Fruit fly (Drosophila melanogaster) whole organism, embryonic: Measurements from ENCODE around the gene CG44139.
A peak's percentile ranks its signal among the peaks of the same experiment; 100 is the strongest.

Source experiments
- Bgb ChIP-seq: fragments of 200-800 bp; sonication (Bioruptor generic); IDR thresholded peaks from 2 replicates; pipeline ENCODE4 v1.3.6; 2022; ENCODE audit warnings: missing biosample characterization, missing genetic modification characterization; ENCODE audit not compliant: partially characterized antibody
- CG11504 ChIP-seq: fragments of 200-800 bp; sonication (Bioruptor generic); optimal IDR thresholded peaks from 3 replicates; lab custom pipeline; 2019; ENCODE audit warnings: missing biosample characterization, mild to moderate bottlenecking, missing genetic modification characterization, moderate library complexity
- CG11723 ChIP-seq: fragments of 200-800 bp; sonication (Bioruptor generic); optimal IDR thresholded peaks from 2 replicates; lab custom pipeline; 2017; ENCODE audit warnings: missing biosample characterization, mild to moderate bottlenecking, missing genetic modification characterization
- CG12104 ChIP-seq: fragments of 200-800 bp; sonication (Bioruptor generic); optimal IDR thresholded peaks from 3 replicates; lab custom pipeline; 2016; ENCODE audit warnings: missing biosample characterization, missing genetic modification characterization
- CG12299 ChIP-seq: fragments of 200-800 bp; sonication (Bioruptor generic); optimal IDR thresholded peaks from 2 replicates; lab custom pipeline; 2018; ENCODE audit warnings: missing biosample characterization, mild to moderate bottlenecking, missing genetic modification characterization
- CG14441 ChIP-seq: fragments of 200-800 bp; sonication (Bioruptor generic); IDR thresholded peaks from 2 replicates; pipeline ENCODE4 v1.3.6; 2022; ENCODE audit warnings: missing biosample characterization, missing genetic modification characterization
- CG14965 ChIP-seq: fragments of 200-800 bp; sonication (Bioruptor generic); optimal IDR thresholded peaks from 2 replicates; lab custom pipeline; 2016; ENCODE audit warnings: missing biosample characterization, missing genetic modification characterization, borderline replicate concordance
- CG1603 ChIP-seq: fragments of 200-800 bp; sonication (Bioruptor generic); optimal IDR thresholded peaks from 2 replicates; lab custom pipeline; 2019; ENCODE audit warnings: missing biosample characterization, mild to moderate bottlenecking, missing genetic modification characterization, moderate library complexity
- CG17328 ChIP-seq: fragments of 200-800 bp; sonication (Bioruptor generic); IDR thresholded peaks from 2 replicates; pipeline ENCODE4 v1.3.6; 2022; ENCODE audit warnings: missing biosample characterization, missing genetic modification characterization
- CG17802 ChIP-seq: fragments of 200-800 bp; sonication (Bioruptor generic); optimal IDR thresholded peaks from 2 replicates; lab custom pipeline; 2018; ENCODE audit warnings: missing biosample characterization, mild to moderate bottlenecking, missing genetic modification characterization, moderate library complexity
- CG3163 ChIP-seq: fragments of 200-800 bp; sonication (Bioruptor generic); optimal IDR thresholded peaks from 3 replicates; lab custom pipeline; 2016; ENCODE audit warnings: missing biosample characterization, missing genetic modification characterization
- CG33557 ChIP-seq: fragments of 200-800 bp; sonication (Bioruptor generic); optimal IDR thresholded peaks from 2 replicates; lab custom pipeline; 2019; ENCODE audit warnings: missing biosample characterization, mild to moderate bottlenecking, missing genetic modification characterization, moderate library complexity
- CG34224 ChIP-seq: fragments of 200-800 bp; sonication (Bioruptor generic); IDR thresholded peaks from 3 replicates; pipeline ENCODE4 v1.3.6; 2022; ENCODE audit warnings: missing biosample characterization, missing genetic modification characterization; ENCODE audit not compliant: partially characterized antibody
- CG34422 ChIP-seq: fragments of 200-800 bp; sonication (Bioruptor generic); IDR thresholded peaks from 3 replicates; pipeline ENCODE4 v1.3.6; 2022; ENCODE audit warnings: missing biosample characterization, missing genetic modification characterization
- CG3838 ChIP-seq: fragments of 200-800 bp; sonication (Bioruptor generic); optimal IDR thresholded peaks from 3 replicates; lab custom pipeline; 2016; ENCODE audit warnings: missing biosample characterization, missing genetic modification characterization
- CG7271 ChIP-seq: fragments of 200-800 bp; sonication (Bioruptor generic); optimal IDR thresholded peaks from 2 replicates; lab custom pipeline; 2018; ENCODE audit warnings: missing biosample characterization, mild to moderate bottlenecking, missing genetic modification characterization, moderate library complexity
- CG7745 ChIP-seq: fragments of 200-800 bp; sonication (Bioruptor generic); optimal IDR thresholded peaks from 2 replicates; lab custom pipeline; 2018; ENCODE audit warnings: missing biosample characterization, mild to moderate bottlenecking, missing genetic modification characterization, moderate library complexity
- CG7987 ChIP-seq: fragments of 200-800 bp; sonication (Bioruptor generic); optimal IDR thresholded peaks from 2 replicates; lab custom pipeline; 2018; ENCODE audit warnings: missing biosample characterization, mild to moderate bottlenecking, missing genetic modification characterization, moderate library complexity
- CG8089 ChIP-seq: fragments of 200-800 bp; sonication (Bioruptor generic); optimal IDR thresholded peaks from 3 replicates; lab custom pipeline; 2016; ENCODE audit warnings: missing biosample characterization, missing genetic modification characterization
- CkIIα-i1 ChIP-seq: fragments of 200-800 bp; sonication (Bioruptor generic); IDR thresholded peaks from 2 replicates; pipeline ENCODE4 v1.3.6; 2022; ENCODE audit warnings: missing biosample characterization, missing genetic modification characterization
- Dad ChIP-seq: fragments of 200-800 bp; sonication (Bioruptor generic); optimal IDR thresholded peaks from 3 replicates; lab custom pipeline; 2016; ENCODE audit warnings: missing biosample characterization, missing genetic modification characterization
- Deaf1 ChIP-seq: fragments of 200-800 bp; optimal IDR thresholded peaks from 3 replicates; lab custom pipeline; 2019; ENCODE audit warnings: missing biosample characterization, mild to moderate bottlenecking, missing genetic modification characterization, moderate library complexity
- Doc2 ChIP-seq: fragments of 200-800 bp; sonication (Bioruptor generic); IDR thresholded peaks from 2 replicates; pipeline ENCODE4 v1.3.6; 2022; ENCODE audit warnings: missing biosample characterization, missing genetic modification characterization
- Doc3 ChIP-seq: fragments of 200-800 bp; sonication (Bioruptor generic); IDR thresholded peaks from 3 replicates; pipeline ENCODE4 v1.3.6; 2022; ENCODE audit warnings: missing biosample characterization, missing genetic modification characterization; ENCODE audit not compliant: partially characterized antibody
- Ets65A ChIP-seq: fragments of 200-800 bp; sonication (Bioruptor generic); peaks from one replicate; lab custom pipeline; 2016; ENCODE audit warnings: missing biosample characterization, missing genetic modification characterization
- Hsf ChIP-seq: fragments of 200-800 bp; sonication (Bioruptor generic); optimal IDR thresholded peaks from 3 replicates; lab custom pipeline; 2016; ENCODE audit warnings: missing biosample characterization, missing genetic modification characterization
- Lpt ChIP-seq: fragments of >200 bp; optimal IDR thresholded peaks from 2 replicates; lab custom pipeline; 2018; ENCODE audit warnings: missing biosample characterization, missing genetic modification characterization
- Mes4 ChIP-seq: fragments of 200-800 bp; sonication (Bioruptor generic); optimal IDR thresholded peaks from 2 replicates; lab custom pipeline; 2016; ENCODE audit warnings: missing biosample characterization, missing genetic modification characterization
- Nf-YB ChIP-seq: fragments of 200-800 bp; sonication (Bioruptor generic); optimal IDR thresholded peaks from 3 replicates; lab custom pipeline; 2019; ENCODE audit warnings: missing biosample characterization, mild to moderate bottlenecking, missing genetic modification characterization, moderate library complexity
- Nf-YC ChIP-seq: fragments of 200-800 bp; optimal IDR thresholded peaks from 3 replicates; lab custom pipeline; 2019; ENCODE audit warnings: missing biosample characterization, mild to moderate bottlenecking, missing genetic modification characterization, moderate library complexity
- Sin3A ChIP-seq: fragments of >200 bp; optimal IDR thresholded peaks from 2 replicates; lab custom pipeline; 2018
- aop ChIP-seq: fragments of 200-800 bp; sonication (Bioruptor generic); IDR thresholded peaks from 2 replicates; pipeline ENCODE4 v1.3.6; 2022; ENCODE audit warnings: missing biosample characterization, missing genetic modification characterization
- ato ChIP-seq: fragments of 200-800 bp; sonication (Bioruptor generic); IDR thresholded peaks from 2 replicates; pipeline ENCODE4 v1.3.6; 2022; ENCODE audit warnings: missing biosample characterization, missing genetic modification characterization; ENCODE audit not compliant: partially characterized antibody
- az2 ChIP-seq: fragments of 200-800 bp; sonication (Bioruptor generic); optimal IDR thresholded peaks from 3 replicates; lab custom pipeline; 2016; ENCODE audit warnings: missing biosample characterization, missing genetic modification characterization
- bsh ChIP-seq, 2 experiments: fragments of 200-800 bp; sonication (Bioruptor generic); optimal IDR thresholded peaks; 2 replicates each; lab custom pipeline; 2017 to 2018; ENCODE audit warnings: mild to moderate bottlenecking in 2 of 2, missing biosample characterization in 2 of 2, missing genetic modification characterization in 2 of 2, moderate library complexity in 1 of 2
- dm ChIP-seq: fragments of 200-800 bp; sonication (Bioruptor generic); optimal IDR thresholded peaks from 3 replicates; lab custom pipeline; 2016; ENCODE audit warnings: missing biosample characterization, missing genetic modification characterization
- en ChIP-seq: fragments of 200-800 bp; sonication (Bioruptor generic); optimal IDR thresholded peaks from 2 replicates; lab custom pipeline; 2016; ENCODE audit warnings: missing biosample characterization, missing genetic modification characterization
- gcm ChIP-seq: fragments of 200-800 bp; sonication (Bioruptor generic); optimal IDR thresholded peaks from 2 replicates; lab custom pipeline; 2019; ENCODE audit warnings: missing biosample characterization, mild to moderate bottlenecking, missing genetic modification characterization, moderate library complexity
- knrl ChIP-seq: fragments of 200-800 bp; sonication (Bioruptor generic); IDR thresholded peaks from 3 replicates; pipeline ENCODE4 v1.3.6; 2022; ENCODE audit warnings: missing biosample characterization, missing genetic modification characterization; ENCODE audit not compliant: partially characterized antibody
- lab ChIP-seq: fragments of 200-800 bp; sonication (Bioruptor generic); optimal IDR thresholded peaks from 3 replicates; lab custom pipeline; 2017; ENCODE audit warnings: missing biosample characterization, missing genetic modification characterization, mild to moderate bottlenecking, moderate library complexity, missing genetic modification reagents
- lilli ChIP-seq: fragments of 200-800 bp; sonication (Bioruptor generic); optimal IDR thresholded peaks from 3 replicates; lab custom pipeline; 2016; ENCODE audit warnings: missing biosample characterization, missing genetic modification characterization
- nerfin-2 ChIP-seq: fragments of 200-800 bp; sonication (Bioruptor generic); IDR thresholded peaks from 2 replicates; pipeline ENCODE4 v1.3.6; 2022; ENCODE audit warnings: missing biosample characterization, missing genetic modification characterization; ENCODE audit not compliant: partially characterized antibody
- onecut ChIP-seq: fragments of 200-800 bp; sonication (Bioruptor generic); IDR thresholded peaks from 2 replicates; pipeline ENCODE4 v1.3.6; 2022; ENCODE audit warnings: missing biosample characterization, missing genetic modification characterization
- pros ChIP-seq: fragments of 200-800 bp; sonication (Bioruptor generic); optimal IDR thresholded peaks from 3 replicates; lab custom pipeline; 2019; ENCODE audit warnings: missing biosample characterization, mild to moderate bottlenecking, missing genetic modification characterization, moderate library complexity
- sisA ChIP-seq: fragments of 200-800 bp; sonication (Bioruptor generic); IDR thresholded peaks from 2 replicates; pipeline ENCODE4 v1.3.6; 2022; ENCODE audit warnings: missing biosample characterization, missing genetic modification characterization
- slp2 ChIP-seq: fragments of 200-800 bp; sonication (Bioruptor generic); optimal IDR thresholded peaks from 2 replicates; lab custom pipeline; 2016; ENCODE audit warnings: missing biosample characterization, missing genetic modification characterization
- ttk ChIP-seq: fragments of 200-800 bp; sonication (Bioruptor generic); IDR thresholded peaks from 2 replicates; pipeline ENCODE4 v2.1.2; 2022; ENCODE audit warnings: missing biosample characterization, missing genetic modification characterization

CG44139 gene

DNA sequence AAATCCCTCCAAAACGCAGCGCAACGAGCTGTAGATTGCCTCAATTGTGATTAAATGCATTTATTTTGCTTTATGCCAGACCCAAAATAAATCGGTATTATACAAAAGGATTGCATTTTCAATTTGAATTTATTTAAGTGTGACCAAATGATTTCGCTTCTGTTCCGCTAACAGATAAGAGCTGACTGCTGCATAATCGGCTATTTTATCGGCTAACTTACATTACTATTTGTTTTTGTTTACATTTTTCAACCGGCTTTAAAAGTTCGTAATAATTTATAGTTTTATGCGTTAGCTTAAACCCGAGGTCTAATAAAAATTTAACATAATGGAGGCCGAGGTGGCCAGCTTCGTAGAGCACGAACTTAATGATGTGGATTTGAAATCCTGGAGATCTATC, 41.6 kb upstream of the CG44139 start, which contains the start of gene PIG-Wa (continued):
- TF ChIP-seq Bgb (GFP tag; lab: Robert Waterston, UW) (peak; percentile 56), CG11504 (tag; lab: Kevin White, UChicago) (peak; percentile 13), CG34224 (peak; percentile 59; the same call in 2 of the 3 replicates)

DNA sequence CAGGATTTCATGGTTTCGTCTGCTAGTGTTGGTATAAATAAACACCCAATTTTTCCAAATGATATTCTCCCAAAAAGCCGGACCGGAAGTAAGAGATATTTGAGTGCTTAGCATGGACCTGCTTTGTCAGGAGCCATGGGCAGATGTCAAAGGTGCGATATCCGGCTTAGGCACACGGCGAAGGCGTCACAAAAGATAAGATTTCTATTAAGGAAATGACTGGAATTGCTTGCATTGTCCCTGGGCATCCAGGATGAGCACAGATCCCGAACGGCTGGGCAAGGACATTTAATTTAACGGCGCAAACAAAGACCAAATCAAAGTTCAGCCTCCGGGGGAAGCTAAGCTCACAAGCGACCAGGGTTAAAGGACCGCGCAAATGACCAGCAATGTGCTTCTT, 38.9 kb upstream of the CG44139 start, which contains the start of gene CG3557:
Gene CG3557 (minus strand): TSS at position 101 of the 400 bp plus-strand sequence.
- TF ChIP-seq CG3163 (no peak), knrl (GFP tag; lab: Robert Waterston, UW) (no peak), Hsf (GFP tag; lab: Kevin White, UChicago) (no peak), CG7987 (GFP tag; lab: Kevin White, UChicago) (no peak), CG11723 (no peak), lilli (GFP tag; lab: Kevin White, UChicago) (no peak), gcm (no peak), CG34422 (GFP tag; lab: Robert Waterston, UW) (no peak)

DNA sequence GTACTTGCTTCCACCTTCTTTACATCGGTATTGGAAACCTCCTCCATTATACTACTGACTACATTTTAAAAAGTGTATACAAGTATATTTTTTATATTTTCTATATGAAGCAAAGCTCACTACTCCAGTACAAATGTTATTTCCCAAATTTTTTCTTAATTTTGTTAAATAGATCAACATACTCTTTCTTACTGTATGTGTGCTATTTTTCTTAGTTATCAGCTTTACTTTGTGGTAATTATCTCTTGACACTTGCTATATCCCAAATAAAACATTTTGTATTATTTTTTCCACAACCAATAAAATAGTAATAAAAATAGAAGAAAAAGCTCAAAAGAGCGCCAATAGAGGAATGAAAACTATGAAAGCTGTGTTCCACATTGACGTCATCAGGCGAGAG, 34.0 kb upstream of the CG44139 start, which contains the start of gene CG43750:
Gene CG43750 (minus strand): TSS at position 101 of the 400 bp plus-strand sequence.
- no peak for TF ChIP-seq sisA (GFP tag; lab: Robert Waterston, UW)
- TF ChIP-seq Doc3 (GFP tag; lab: Robert Waterston, UW), result no peak
- no peak for TF ChIP-seq CG3838 (GFP tag; lab: Kevin White, UChicago)
- no peak for TF ChIP-seq dm (GFP tag; lab: Kevin White, UChicago)
- no peak for TF ChIP-seq CG7271 (tag; lab: Kevin White, UChicago)
- TF ChIP-seq CG14965 (GFP tag; lab: Kevin White, UChicago), result no peak
- no peak for TF ChIP-seq az2 (GFP tag; lab: Kevin White, UChicago)
- no peak for TF ChIP-seq Mes4
- no peak for TF ChIP-seq CG14441 (GFP tag; lab: Robert Waterston, UW)
- no peak for TF ChIP-seq ttk
- TF ChIP-seq bsh (GFP tag; optimal IDR thresholded peaks at IDR 0.05; lab: Kevin White, UChicago), result no peak
- TF ChIP-seq CG7745 (tag; lab: Kevin White, UChicago), result no peak
- no peak for TF ChIP-seq slp2 (GFP tag; lab: Kevin White, UChicago)

DNA sequence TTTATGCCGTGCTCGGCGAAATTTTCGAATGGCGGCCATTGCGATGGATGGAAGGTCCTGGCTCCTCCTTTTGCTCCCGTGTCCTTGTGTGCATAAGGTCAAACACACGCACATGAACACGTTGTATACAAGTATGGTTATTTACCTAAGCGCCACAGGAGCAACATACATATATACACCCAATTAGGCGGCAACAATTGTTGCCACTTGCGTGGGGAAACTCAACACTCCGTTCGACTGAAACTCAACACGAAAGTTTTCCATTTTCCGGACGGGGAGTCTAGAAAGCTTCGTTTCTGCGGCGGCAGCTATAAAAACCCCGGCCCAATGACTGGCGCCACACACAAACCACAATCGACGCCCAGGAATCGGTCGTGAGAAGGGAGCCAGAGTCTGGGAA, 33.3 kb upstream of the CG44139 start, which contains the start of gene CG46448:
Gene CG46448 (plus strand): TSS at position 340 of the 400 bp plus-strand sequence.
- TF ChIP-seq Nf-YC (tag; lab: Kevin White, UChicago) (peak; percentile 87), Dad (GFP tag; lab: Kevin White, UChicago) (no peak), Lpt (GFP tag; lab: Kevin White, UChicago) (no peak), Sin3A (lab: Kevin White, UChicago) (no peak), Deaf1 (peak; percentile 12), Doc2 (GFP tag; lab: Robert Waterston, UW) (no peak), CG17328 (no peak), en (GFP tag; lab: Kevin White, UChicago) (no peak), ato (GFP tag; lab: Robert Waterston, UW) (no peak), CG34224 (no peak), nerfin-2 (GFP tag; lab: Robert Waterston, UW) (no peak), CG8089 (GFP tag; lab: Kevin White, UChicago) (no peak), onecut (GFP tag; lab: Robert Waterston, UW) (no peak), Ets65A (no peak), lab (peak; percentile 16), CkIIα-i1 (GFP tag; lab: Robert Waterston, UW) (no peak), pros (no peak), CG1603 (tag; lab: Kevin White, UChicago) (no peak), Nf-YB (GFP tag; lab: Kevin White, UChicago) (peak; percentile 78), CG12299 (tag; lab: Kevin White, UChicago) (no peak), CG17802 (tag; lab: Kevin White, UChicago) (no peak), CG33557 (no peak), CG12104 (GFP tag; lab: Kevin White, UChicago) (no peak), aop (no peak)
